Fruit fly (Drosophila melanogaster) whole organism, embryonic: ENCODE measurements around the gene CG34163.

Experiments used
- Adf1 ChIP-seq: fragments of 200-800 bp; sonication (Bioruptor generic); IDR thresholded peaks from 2 replicates; pipeline ENCODE4 v1.3.6; 2022; ENCODE audit warnings: missing biosample characterization, missing genetic modification characterization
- Bdp1 ChIP-seq: fragments of 200-800 bp; sonication (Bioruptor generic); optimal IDR thresholded peaks from 3 replicates; lab custom pipeline; 2016; ENCODE audit warnings: missing biosample characterization, missing genetic modification characterization
- BtbVII ChIP-seq: fragments of 200-800 bp; sonication (Bioruptor generic); optimal IDR thresholded peaks from 3 replicates; lab custom pipeline; 2017; ENCODE audit warnings: missing biosample characterization, mild to moderate bottlenecking, missing genetic modification characterization
- CG10462 ChIP-seq: fragments of 200-800 bp; sonication (Bioruptor generic); optimal IDR thresholded peaks from 2 replicates; lab custom pipeline; 2016; ENCODE audit warnings: missing biosample characterization, missing genetic modification characterization
- CG11093 ChIP-seq: fragments of 200-800 bp; sonication (Bioruptor generic); IDR thresholded peaks from 3 replicates; pipeline ENCODE4 v1.3.6; 2022; ENCODE audit warnings: missing biosample characterization, missing genetic modification characterization
- CG16863 ChIP-seq: fragments of 200-800 bp; sonication (Bioruptor generic); optimal IDR thresholded peaks from 3 replicates; lab custom pipeline; 2016; ENCODE audit warnings: missing biosample characterization, missing genetic modification characterization
- CG1832 ChIP-seq: fragments of 200-800 bp; sonication (Bioruptor generic); optimal IDR thresholded peaks from 2 replicates; lab custom pipeline; 2017; ENCODE audit warnings: missing biosample characterization, mild to moderate bottlenecking, missing genetic modification characterization, inconsistent platforms
- CG18599 ChIP-seq: fragments of 200-800 bp; sonication (Bioruptor generic); optimal IDR thresholded peaks from 3 replicates; lab custom pipeline; 2017; ENCODE audit warnings: missing biosample characterization, missing genetic modification characterization, mild to moderate bottlenecking, moderate library complexity, missing genetic modification reagents
- CG30020 ChIP-seq: fragments of 200-800 bp; optimal IDR thresholded peaks from 2 replicates; lab custom pipeline; 2019; ENCODE audit warnings: missing biosample characterization, mild to moderate bottlenecking, missing genetic modification characterization, moderate library complexity
- CG6791 ChIP-seq: fragments of 200-800 bp; sonication (Bioruptor generic); IDR thresholded peaks from 3 replicates; pipeline ENCODE4 v1.3.6; 2022; ENCODE audit warnings: missing biosample characterization, missing genetic modification characterization; ENCODE audit not compliant: partially characterized antibody
- CG8359 ChIP-seq: fragments of 200-800 bp; sonication (Bioruptor generic); optimal IDR thresholded peaks from 2 replicates; lab custom pipeline; 2017; ENCODE audit warnings: missing biosample characterization, mild to moderate bottlenecking, missing genetic modification characterization, borderline replicate concordance
- CG8944 ChIP-seq: fragments of 200-800 bp; sonication (Bioruptor generic); optimal IDR thresholded peaks from 3 replicates; lab custom pipeline; 2016; ENCODE audit warnings: missing biosample characterization, missing genetic modification characterization
- CG9437 ChIP-seq: fragments of 200-800 bp; sonication (Bioruptor generic); optimal IDR thresholded peaks from 2 replicates; lab custom pipeline; 2018; ENCODE audit warnings: missing biosample characterization, mild to moderate bottlenecking, missing genetic modification characterization
- CkIIα-i1 ChIP-seq: fragments of 200-800 bp; sonication (Bioruptor generic); IDR thresholded peaks from 2 replicates; pipeline ENCODE4 v1.3.6; 2022; ENCODE audit warnings: missing biosample characterization, missing genetic modification characterization
- D19B ChIP-seq: fragments of 200-800 bp; sonication (Bioruptor generic); optimal IDR thresholded peaks from 2 replicates; lab custom pipeline; 2017; ENCODE audit warnings: missing biosample characterization, mild to moderate bottlenecking, missing genetic modification characterization
- Dfd ChIP-seq, 2 experiments: fragments of >200 bp; optimal IDR thresholded peaks; 2 replicates each; lab custom pipeline; 2017; ENCODE audit warnings: missing biosample characterization in 2 of 2, missing genetic modification characterization in 2 of 2
- Doc2 ChIP-seq: fragments of 200-800 bp; sonication (Bioruptor generic); IDR thresholded peaks from 2 replicates; pipeline ENCODE4 v1.3.6; 2022; ENCODE audit warnings: missing biosample characterization, missing genetic modification characterization
- Doc3 ChIP-seq: fragments of 200-800 bp; sonication (Bioruptor generic); IDR thresholded peaks from 3 replicates; pipeline ENCODE4 v1.3.6; 2022; ENCODE audit warnings: missing biosample characterization, missing genetic modification characterization; ENCODE audit not compliant: partially characterized antibody
- E2f2 ChIP-seq: fragments of 200-800 bp; sonication (Bioruptor generic); IDR thresholded peaks from 2 replicates; pipeline ENCODE4 v1.3.6; 2022; ENCODE audit warnings: missing biosample characterization, missing genetic modification characterization
- Fer1 ChIP-seq: fragments of 200-800 bp; sonication (Bioruptor generic); optimal IDR thresholded peaks from 2 replicates; lab custom pipeline; 2017; ENCODE audit warnings: missing biosample characterization, mild to moderate bottlenecking, missing genetic modification characterization
- Hmx ChIP-seq: fragments of 200-800 bp; sonication (Bioruptor generic); optimal IDR thresholded peaks from 2 replicates; lab custom pipeline; 2016; ENCODE audit warnings: missing biosample characterization, missing genetic modification characterization
- Hr78 ChIP-seq, 2 experiments: fragments of 200-800 bp in 1 of 2; fragments of >200 bp in 1 of 2; sonication (Bioruptor generic) in 1 of 2; optimal IDR thresholded peaks; 2 replicates each; lab custom pipeline; 2017 to 2019; ENCODE audit warnings: missing biosample characterization in 2 of 2, missing genetic modification characterization in 2 of 2, mild to moderate bottlenecking in 1 of 2, moderate library complexity in 1 of 2
- Jarid2 ChIP-seq: fragments of 200-800 bp; sonication (Bioruptor generic); optimal IDR thresholded peaks from 3 replicates; lab custom pipeline; 2017; ENCODE audit warnings: mild to moderate bottlenecking, missing biosample characterization, missing genetic modification reagents, missing genetic modification characterization
- Lhr ChIP-seq: fragments of 200-800 bp; sonication (Bioruptor generic); optimal IDR thresholded peaks from 3 replicates; lab custom pipeline; 2017; ENCODE audit warnings: mild to moderate bottlenecking, missing biosample characterization, missing genetic modification reagents, missing genetic modification characterization
- Max ChIP-seq: fragments of 200-800 bp; sonication (Bioruptor generic); optimal IDR thresholded peaks from 2 replicates; lab custom pipeline; 2016; ENCODE audit warnings: missing biosample characterization, mild to moderate bottlenecking, missing genetic modification characterization
- Meics ChIP-seq: fragments of 200-800 bp; sonication (Bioruptor generic); optimal IDR thresholded peaks from 2 replicates; lab custom pipeline; 2017; ENCODE audit warnings: missing biosample characterization, mild to moderate bottlenecking, missing genetic modification characterization
- NfI ChIP-seq: fragments of 200-800 bp; sonication (Bioruptor generic); optimal IDR thresholded peaks from 3 replicates; lab custom pipeline; 2018; ENCODE audit warnings: missing biosample characterization, mild to moderate bottlenecking, missing genetic modification characterization, moderate library complexity
- Opbp ChIP-seq: fragments of 200-800 bp; sonication (Bioruptor generic); IDR thresholded peaks from 3 replicates; pipeline ENCODE4 v1.3.6; 2022; ENCODE audit warnings: missing biosample characterization, missing genetic modification characterization; ENCODE audit not compliant: partially characterized antibody
- Poxn ChIP-seq: fragments of 200-800 bp; sonication (Bioruptor generic); IDR thresholded peaks from 2 replicates; pipeline ENCODE4 v1.3.6; 2022; ENCODE audit warnings: missing biosample characterization, missing genetic modification characterization
- Ravus ChIP-seq: fragments of 200-800 bp; sonication (Bioruptor generic); IDR thresholded peaks from 2 replicates; pipeline ENCODE4 v1.3.6; 2022; ENCODE audit warnings: missing biosample characterization, missing genetic modification characterization
- Six4 ChIP-seq: fragments of 200-800 bp; sonication (Bioruptor generic); optimal IDR thresholded peaks from 2 replicates; lab custom pipeline; 2016; ENCODE audit warnings: missing biosample characterization, missing genetic modification characterization
- Usf ChIP-seq: fragments of 200-800 bp; sonication (Bioruptor generic); optimal IDR thresholded peaks from 2 replicates; lab custom pipeline; 2017; ENCODE audit warnings: missing genotype, missing biosample characterization, missing genetic modification characterization
- ab ChIP-seq: fragments of 200-800 bp; sonication (Bioruptor generic); optimal IDR thresholded peaks from 2 replicates; lab custom pipeline; 2016; ENCODE audit warnings: missing biosample characterization, missing genetic modification characterization
- az2 ChIP-seq: fragments of 200-800 bp; sonication (Bioruptor generic); optimal IDR thresholded peaks from 3 replicates; lab custom pipeline; 2016; ENCODE audit warnings: missing biosample characterization, missing genetic modification characterization
- bab2 ChIP-seq: fragments of 200-800 bp; sonication (Bioruptor generic); optimal IDR thresholded peaks from 2 replicates; lab custom pipeline; 2016; ENCODE audit warnings: missing biosample characterization, missing genetic modification characterization
- cato ChIP-seq: fragments of 200-800 bp; sonication (Bioruptor generic); optimal IDR thresholded peaks from 2 replicates; lab custom pipeline; 2016; ENCODE audit warnings: missing biosample characterization, missing genetic modification characterization, borderline replicate concordance
- crp ChIP-seq, 2 experiments: fragments of 200-800 bp; sonication (Bioruptor generic); optimal IDR thresholded peaks; 2 replicates in 1 of 2; 3 replicates in 1 of 2; lab custom pipeline; 2017; ENCODE audit warnings: missing biosample characterization in 2 of 2, missing genetic modification characterization in 2 of 2, mild to moderate bottlenecking in 1 of 2, moderate library complexity in 1 of 2
- dati ChIP-seq: fragments of 200-800 bp; sonication (Bioruptor generic); IDR thresholded peaks from 2 replicates; pipeline ENCODE4 v1.3.6; 2022; ENCODE audit warnings: missing biosample characterization, missing genetic modification characterization
- dpn ChIP-seq, 2 experiments: fragments of 200-800 bp; sonication (Bioruptor generic); optimal IDR thresholded peaks; 3 replicates each; lab custom pipeline; 2016; ENCODE audit warnings: missing biosample characterization in 2 of 2, missing genetic modification characterization in 2 of 2
- pfk ChIP-seq: fragments of 200-800 bp; sonication (Bioruptor generic); optimal IDR thresholded peaks from 2 replicates; lab custom pipeline; 2018; ENCODE audit warnings: missing biosample characterization, mild to moderate bottlenecking, missing genetic modification characterization, moderate library complexity
- pho ChIP-seq: fragments of 200-800 bp; sonication (Bioruptor generic); optimal IDR thresholded peaks from 2 replicates; lab custom pipeline; 2016; ENCODE audit warnings: missing biosample characterization, missing genetic modification characterization
- pum ChIP-seq: fragments of 200-800 bp; sonication (Bioruptor generic); optimal IDR thresholded peaks from 2 replicates; lab custom pipeline; 2016; ENCODE audit warnings: missing biosample characterization, missing genetic modification characterization
- rib ChIP-seq: fragments of 200-800 bp; sonication (Bioruptor generic); IDR thresholded peaks from 2 replicates; pipeline ENCODE4 v1.3.6; 2022; ENCODE audit warnings: missing biosample characterization, missing genetic modification characterization
- salm ChIP-seq: fragments of 200-800 bp; sonication (Bioruptor generic); optimal IDR thresholded peaks from 2 replicates; lab custom pipeline; 2018; ENCODE audit warnings: missing biosample characterization, mild to moderate bottlenecking, missing genetic modification characterization
- shn ChIP-seq: fragments of 200-800 bp; sonication (Bioruptor generic); optimal IDR thresholded peaks from 3 replicates; lab custom pipeline; 2016; ENCODE audit warnings: missing biosample characterization, missing genetic modification characterization
- slp2 ChIP-seq: fragments of 200-800 bp; sonication (Bioruptor generic); optimal IDR thresholded peaks from 2 replicates; lab custom pipeline; 2016; ENCODE audit warnings: missing biosample characterization, missing genetic modification characterization
- stwl ChIP-seq: fragments of 200-800 bp; sonication (Bioruptor generic); optimal IDR thresholded peaks from 3 replicates; lab custom pipeline; 2018; ENCODE audit warnings: missing biosample characterization, mild to moderate bottlenecking, missing genetic modification characterization, moderate library complexity
- sug ChIP-seq: fragments of 200-800 bp; optimal IDR thresholded peaks from 2 replicates; lab custom pipeline; 2019; ENCODE audit warnings: missing biosample characterization, mild to moderate bottlenecking, missing genetic modification characterization, moderate library complexity
- tgo ChIP-seq: fragments of 200-800 bp; sonication (Bioruptor generic); IDR thresholded peaks from 3 replicates; pipeline ENCODE4 v1.3.6; 2022; ENCODE audit warnings: missing biosample characterization, missing genetic modification characterization
- tll ChIP-seq, 2 experiments: fragments of 200-800 bp in 1 of 2; fragments of >200 bp in 1 of 2; sonication (Bioruptor generic) in 1 of 2; optimal IDR thresholded peaks; 2 replicates each; lab custom pipeline; 2017 to 2019; ENCODE audit warnings: missing biosample characterization in 2 of 2, missing genetic modification characterization in 2 of 2, mild to moderate bottlenecking in 1 of 2, moderate library complexity in 1 of 2
- usp ChIP-seq: fragments of >200 bp; optimal IDR thresholded peaks from 2 replicates; lab custom pipeline; 2017; ENCODE audit warnings: missing biosample characterization, missing genetic modification characterization

The CG34163 gene

DNA sequence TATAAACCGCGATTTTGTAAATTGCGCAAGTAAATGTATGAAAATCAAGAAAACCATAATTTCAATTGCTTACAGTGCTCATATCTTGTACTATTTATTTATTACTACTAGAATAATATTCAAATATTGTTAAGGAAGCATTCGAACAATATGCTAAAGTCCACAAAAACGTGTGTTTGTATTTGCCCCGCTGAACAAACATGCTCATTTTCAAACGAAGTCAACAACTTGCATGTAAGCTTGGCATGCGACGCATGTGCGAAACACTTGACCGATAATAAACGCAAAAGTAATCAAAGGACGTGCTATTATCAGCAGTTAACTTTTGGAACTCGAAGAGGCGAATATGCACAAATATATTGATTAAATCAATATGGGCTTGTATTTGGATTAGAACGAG is 33.1 kb downstream of the CG34163 start (continued):
- peak; percentile 9 for TF ChIP-seq salm (tag; lab: Kevin White, UChicago)
- TF ChIP-seq CG6791 (GFP tag; lab: Robert Waterston, UW), result no peak
- TF ChIP-seq E2f2 (GFP tag; lab: Robert Waterston, UW), result no peak
- TF ChIP-seq az2 (GFP tag; lab: Kevin White, UChicago), result no peak
- TF ChIP-seq Fer1 (GFP tag; lab: Kevin White, UChicago), result peak; percentile 59
- peak; percentile 18 for TF ChIP-seq pho
- no peak for TF ChIP-seq D19B (GFP tag; lab: Kevin White, UChicago)
- peak; percentile 37 for TF ChIP-seq CG16863 (GFP tag; lab: Kevin White, UChicago)
- TF ChIP-seq pum (GFP tag; lab: Kevin White, UChicago), result no peak
- TF ChIP-seq CG1832 (GFP tag; lab: Kevin White, UChicago), result no peak
- TF ChIP-seq dati, result no peak
- TF ChIP-seq Lhr (GFP tag; lab: Kevin White, UChicago), result peak; percentile 33
- TF ChIP-seq Doc3, result no peak
- peak; percentile 60 for TF ChIP-seq Meics (GFP tag; lab: Kevin White, UChicago)
- TF ChIP-seq Usf, result no peak
- peak; percentile 34 for TF ChIP-seq Six4 (GFP tag; lab: Kevin White, UChicago)
- TF ChIP-seq Opbp, result no peak
- no peak for TF ChIP-seq stwl (tag; lab: Kevin White, UChicago)
- no peak for TF ChIP-seq slp2
- TF ChIP-seq tgo (GFP tag; lab: Robert Waterston, UW), result no peak
- no peak for TF ChIP-seq Ravus (GFP tag; lab: Robert Waterston, UW)
- no peak for TF ChIP-seq CG9437 (GFP tag; lab: Kevin White, UChicago)
- TF ChIP-seq rib (GFP tag; lab: Robert Waterston, UW), result no peak
- TF ChIP-seq CG8944 (GFP tag; lab: Kevin White, UChicago), result peak; percentile 36
- TF ChIP-seq Max (GFP tag; lab: Kevin White, UChicago), result peak; percentile 48
- no peak for TF ChIP-seq Hr78 (GFP tag; optimal IDR thresholded peaks at IDR 0.05; lab: Kevin White, UChicago)
- TF ChIP-seq sug (tag; lab: Kevin White, UChicago), result no peak
- no peak for TF ChIP-seq usp
- no peak for TF ChIP-seq Doc2 (GFP tag; lab: Robert Waterston, UW)
- peak; percentile 74 for TF ChIP-seq BtbVII (GFP tag; lab: Kevin White, UChicago)
- no peak for TF ChIP-seq CG8359 (GFP tag; lab: Kevin White, UChicago)
- TF ChIP-seq CG10462 (GFP tag; lab: Kevin White, UChicago), result peak; percentile 56
- no peak for TF ChIP-seq crp (GFP tag; optimal IDR thresholded peaks at IDR 0.05; lab: Kevin White, UChicago)
- TF ChIP-seq Poxn, result no peak
- TF ChIP-seq bab2, result peak; percentile 84
- no peak for TF ChIP-seq CG30020
- TF ChIP-seq pfk, result peak; percentile 20
- peak; percentile 73 for TF ChIP-seq CG18599 (GFP tag; lab: Kevin White, UChicago)
- peak; percentile 46; the same call in 1 of the 2 replicates for TF ChIP-seq Adf1
- peak; percentile 51 for TF ChIP-seq Bdp1 (GFP tag; lab: Kevin White, UChicago)
- TF ChIP-seq NfI (GFP tag; lab: Kevin White, UChicago), result peak; percentile 37
- no peak for TF ChIP-seq Dfd (GFP tag; optimal IDR thresholded peaks at IDR 0.05; lab: Kevin White, UChicago)
- TF ChIP-seq CG11093 (GFP tag; lab: Robert Waterston, UW), result no peak
- no peak for TF ChIP-seq shn (GFP tag; lab: Kevin White, UChicago)
- TF ChIP-seq ab (GFP tag; lab: Kevin White, UChicago), result no peak
- peak; percentile 32 to 53 for TF ChIP-seq dpn (GFP tag; optimal IDR thresholded peaks at IDR 0.05; lab: Kevin White, UChicago)
- TF ChIP-seq Jarid2 (GFP tag; lab: Kevin White, UChicago), result peak; percentile 2
- no peak for TF ChIP-seq CkIIα-i1 (GFP tag; lab: Robert Waterston, UW)
- no peak for TF ChIP-seq Hmx (GFP tag; lab: Kevin White, UChicago)
- TF ChIP-seq cato (GFP tag; lab: Kevin White, UChicago), result peak; percentile 34
- TF ChIP-seq tll (GFP tag; optimal IDR thresholded peaks at IDR 0.05; lab: Kevin White, UChicago), result no peak
